Fruit fly (Drosophila melanogaster): ENCODE results near the gene CG3505.

The CG3505 gene

dm6 chr3R:14683928-14684327 is 26.7 kb downstream of the CG3505 start:
- TF ChIP-seq CG12768 (GFP tag; optimal IDR thresholded peaks at IDR 0.05) (no peak), Hr96 (GFP tag; optimal IDR thresholded peaks at IDR 0.05) (no peak), ovo (GFP tag; optimal IDR thresholded peaks at IDR 0.05) (no peak), CG1620 (GFP tag; optimal IDR thresholded peaks at IDR 0.05) (no peak)

DNA sequence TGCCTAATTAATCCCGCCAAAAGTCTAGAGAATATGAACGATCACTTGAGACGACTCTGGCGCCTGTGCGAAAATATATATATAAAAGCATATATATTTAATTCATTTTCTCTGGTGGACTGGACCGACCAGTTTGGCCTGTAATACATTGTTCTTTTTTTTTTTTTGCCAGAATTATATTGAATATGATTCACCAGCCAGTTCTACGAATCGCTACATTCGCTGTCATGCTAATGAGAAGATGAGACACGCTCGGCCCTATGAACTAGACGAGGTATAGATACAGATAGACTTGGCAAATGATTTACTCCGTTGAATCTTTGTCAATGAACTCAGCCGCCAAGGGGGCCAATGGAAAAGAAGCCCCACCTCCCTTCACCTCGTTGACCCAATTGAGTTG is 30.0 kb downstream of the CG3505 start:
- no peak for TF ChIP-seq cic (GFP tag; optimal IDR thresholded peaks at IDR 0.05)
- no peak for TF ChIP-seq tj (GFP tag; optimal IDR thresholded peaks at IDR 0.05)
- TF ChIP-seq CG11617 (GFP tag; optimal IDR thresholded peaks at IDR 0.05) = no peak
- no peak for TF ChIP-seq Mnt (GFP tag; optimal IDR thresholded peaks at IDR 0.05)

DNA sequence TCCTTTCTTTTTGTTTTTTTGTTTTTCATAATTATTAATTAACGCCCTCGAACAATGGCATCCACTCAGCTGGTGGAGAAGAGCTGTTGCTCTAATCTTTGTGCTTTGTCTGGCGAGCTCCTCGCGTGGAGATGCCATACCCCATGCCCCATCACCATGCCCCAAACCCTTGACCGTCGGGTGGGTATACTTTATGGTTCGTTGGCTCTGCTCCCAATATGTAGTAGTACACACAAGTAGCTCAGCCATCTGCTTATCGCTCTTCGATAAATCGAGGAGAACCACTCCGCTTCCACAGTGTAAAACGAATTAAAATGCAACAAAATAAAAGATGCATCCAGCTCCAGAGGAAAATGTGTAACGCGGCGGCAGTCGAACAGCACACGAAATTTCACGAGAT is 32.8 kb downstream of the CG3505 start:
- no peak for TF ChIP-seq toe (GFP tag; optimal IDR thresholded peaks at IDR 0.05)
- no peak for TF ChIP-seq Hr96 (GFP tag; optimal IDR thresholded peaks at IDR 0.05)
- TF ChIP-seq CG5204 (GFP tag; optimal IDR thresholded peaks at IDR 0.05) = no peak
- TF ChIP-seq pad (GFP tag; optimal IDR thresholded peaks at IDR 0.05) = no peak
- TF ChIP-seq CG7045 (GFP tag; optimal IDR thresholded peaks at IDR 0.05) = no peak
- TF ChIP-seq ovo (GFP tag; optimal IDR thresholded peaks at IDR 0.05) = no peak
- no peak for TF ChIP-seq kay (GFP tag; ENCODE audit: borderline replicate concordance)
- no peak for TF ChIP-seq Clk (GFP tag; optimal IDR thresholded peaks at IDR 0.05)

- TF ChIP-seq tj (GFP tag; optimal IDR thresholded peaks at IDR 0.05) (peak; percentile 84), Crg-1 (GFP tag; optimal IDR thresholded peaks at IDR 0.05) (no peak), CG7045 (GFP tag; optimal IDR thresholded peaks at IDR 0.05) (no peak), pad (GFP tag; optimal IDR thresholded peaks at IDR 0.05) (no peak)
These were observed 34.0 kb downstream of the CG3505 start for dm6 chr3R:14691019-14691777.

DNA sequence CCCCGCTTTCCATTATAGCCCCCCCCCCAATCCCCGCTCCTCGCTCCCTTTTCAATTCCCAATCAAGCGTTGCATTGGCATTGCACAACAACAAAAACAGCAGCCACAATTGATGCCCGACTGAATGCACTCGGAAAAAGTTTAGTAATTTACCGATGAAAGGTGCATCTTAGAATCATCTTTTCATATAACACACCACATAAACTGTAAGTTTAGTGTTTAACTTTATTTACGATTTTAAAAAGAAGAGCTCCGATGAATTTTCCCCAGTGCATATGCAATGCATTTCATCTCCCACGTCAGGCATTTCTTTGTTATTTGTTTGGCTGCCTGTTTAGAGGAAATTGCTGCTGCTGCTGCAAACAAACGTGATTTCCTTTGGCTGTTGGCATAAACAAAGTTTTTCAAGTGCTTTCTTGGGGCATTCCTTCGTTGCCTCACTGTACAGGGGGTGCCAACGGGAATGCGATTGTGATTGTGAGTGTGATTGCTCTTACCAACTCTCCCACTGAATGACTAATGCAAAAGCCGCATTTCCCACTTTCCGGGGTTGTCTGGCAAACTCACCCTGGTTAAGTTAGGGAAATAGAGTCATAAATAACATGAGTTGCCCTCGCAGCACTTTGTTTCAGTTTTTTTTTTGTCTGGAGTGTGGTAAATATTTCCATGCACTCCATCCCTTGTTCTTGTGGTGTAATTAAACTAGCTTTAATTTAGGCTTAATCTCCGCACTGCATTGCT is 35.2 kb downstream of the CG3505 start:
- TF ChIP-seq cnc (optimal IDR thresholded peaks at IDR 0.05) = no peak
- no peak for TF ChIP-seq tj (GFP tag; optimal IDR thresholded peaks at IDR 0.05)
- peak; percentile 27 for TF ChIP-seq CG12768 (GFP tag; optimal IDR thresholded peaks at IDR 0.05)
- TF ChIP-seq Crg-1 (GFP tag; optimal IDR thresholded peaks at IDR 0.05) = no peak
- no peak for TF ChIP-seq ovo (GFP tag; optimal IDR thresholded peaks at IDR 0.05)
- TF ChIP-seq CG7045 (GFP tag; optimal IDR thresholded peaks at IDR 0.05) = peak; percentile 41
- no peak for TF ChIP-seq Hr96 (GFP tag; optimal IDR thresholded peaks at IDR 0.05)
- TF ChIP-seq pad (GFP tag; optimal IDR thresholded peaks at IDR 0.05) = no peak
- no peak for TF ChIP-seq CG5204 (GFP tag; optimal IDR thresholded peaks at IDR 0.05)
- TF ChIP-seq Mnt (GFP tag; optimal IDR thresholded peaks at IDR 0.05) = no peak
- TF ChIP-seq Clk (GFP tag; optimal IDR thresholded peaks at IDR 0.05) = no peak
- TF ChIP-seq CG7101 (tag; optimal IDR thresholded peaks at IDR 0.05) = peak; percentile 11
- TF ChIP-seq bab1 (GFP tag; optimal IDR thresholded peaks at IDR 0.05) = no peak
- TF ChIP-seq CG33017 (tag; optimal IDR thresholded peaks at IDR 0.05) = peak; percentile 35
- TF ChIP-seq cic (GFP tag; optimal IDR thresholded peaks at IDR 0.05) = no peak
- TF ChIP-seq CG1620 (GFP tag; optimal IDR thresholded peaks at IDR 0.05) = no peak
- no peak for TF ChIP-seq toe (GFP tag; optimal IDR thresholded peaks at IDR 0.05)
- peak; percentile 49 for TF ChIP-seq CG14711 (tag; optimal IDR thresholded peaks at IDR 0.05)
- no peak for TF ChIP-seq kay (GFP tag; ENCODE audit: borderline replicate concordance)
- no peak for TF ChIP-seq CG11617 (GFP tag; optimal IDR thresholded peaks at IDR 0.05)

DNA sequence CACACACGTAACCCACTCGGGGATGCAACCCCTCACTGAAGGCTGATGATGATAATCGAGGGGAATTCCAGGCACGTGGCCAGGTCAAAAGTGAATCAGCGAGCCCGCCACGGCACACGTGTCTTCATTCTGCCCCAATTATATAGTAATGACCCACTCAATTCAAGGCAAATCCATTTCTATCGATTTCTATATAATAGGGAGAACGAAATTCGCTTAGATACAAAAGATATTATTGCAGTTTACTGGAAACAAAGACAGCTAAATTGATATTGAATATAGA is 35.7 kb downstream of the CG3505 start:
- no peak for TF ChIP-seq CG12768 (GFP tag; optimal IDR thresholded peaks at IDR 0.05)
- no peak for TF ChIP-seq bab1 (GFP tag; optimal IDR thresholded peaks at IDR 0.05)
- no peak for TF ChIP-seq Crg-1 (GFP tag; optimal IDR thresholded peaks at IDR 0.05)
- TF ChIP-seq Mnt (GFP tag; optimal IDR thresholded peaks at IDR 0.05) = no peak
- TF ChIP-seq ovo (GFP tag; optimal IDR thresholded peaks at IDR 0.05) = no peak
- TF ChIP-seq kay (GFP tag; ENCODE audit: borderline replicate concordance) = no peak
- no peak for TF ChIP-seq pad (GFP tag; optimal IDR thresholded peaks at IDR 0.05)
- TF ChIP-seq CG11617 (GFP tag; optimal IDR thresholded peaks at IDR 0.05) = no peak
- no peak for TF ChIP-seq toe (GFP tag; optimal IDR thresholded peaks at IDR 0.05)
- TF ChIP-seq CG14711 (tag; optimal IDR thresholded peaks at IDR 0.05) = no peak

DNA sequence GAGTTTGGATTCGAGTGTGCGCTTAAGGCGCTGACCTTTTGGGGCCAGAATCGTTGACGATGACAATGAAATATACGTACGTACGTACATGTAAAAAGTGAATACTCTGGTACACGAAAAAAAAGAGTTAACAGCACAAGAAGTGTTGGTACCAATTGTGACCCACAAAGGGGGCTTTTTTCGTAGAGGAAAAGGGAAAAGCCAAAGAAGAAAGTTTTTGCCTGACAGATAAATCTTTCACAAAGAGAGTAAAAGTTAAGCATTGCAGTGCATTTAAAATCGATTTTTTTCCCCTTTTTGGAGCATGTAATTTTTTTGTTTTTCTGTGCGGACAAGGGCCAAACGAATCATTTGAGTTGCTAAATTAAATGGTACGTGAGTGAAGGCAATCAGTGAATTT is 37.3 kb downstream of the CG3505 start:
- no peak for TF ChIP-seq pad (GFP tag; optimal IDR thresholded peaks at IDR 0.05)
- no peak for TF ChIP-seq cic (GFP tag; optimal IDR thresholded peaks at IDR 0.05)
- TF ChIP-seq Clk (GFP tag; optimal IDR thresholded peaks at IDR 0.05) = no peak
- no peak for TF ChIP-seq CG11617 (GFP tag; optimal IDR thresholded peaks at IDR 0.05)
- no peak for TF ChIP-seq CG14711 (tag; optimal IDR thresholded peaks at IDR 0.05)
- TF ChIP-seq toe (GFP tag; optimal IDR thresholded peaks at IDR 0.05) = no peak
- TF ChIP-seq cnc (optimal IDR thresholded peaks at IDR 0.05) = no peak
- TF ChIP-seq CG7101 (tag; optimal IDR thresholded peaks at IDR 0.05) = no peak
- TF ChIP-seq tj (GFP tag; optimal IDR thresholded peaks at IDR 0.05) = no peak
- no peak for TF ChIP-seq kay (GFP tag; ENCODE audit: borderline replicate concordance)
- TF ChIP-seq Mnt (GFP tag; optimal IDR thresholded peaks at IDR 0.05) = no peak
- no peak for TF ChIP-seq ovo (GFP tag; optimal IDR thresholded peaks at IDR 0.05)
- TF ChIP-seq CG7045 (GFP tag; optimal IDR thresholded peaks at IDR 0.05) = no peak
- no peak for TF ChIP-seq CG12768 (GFP tag; optimal IDR thresholded peaks at IDR 0.05)
- TF ChIP-seq CG33017 (tag; optimal IDR thresholded peaks at IDR 0.05) = no peak
- no peak for TF ChIP-seq CG1620 (GFP tag; optimal IDR thresholded peaks at IDR 0.05)

All from whole organism, adult.